Worm (Caenorhabditis elegans): Measurements from ENCODE around the gene trpp-12.

trpp-12 gene

DNA sequence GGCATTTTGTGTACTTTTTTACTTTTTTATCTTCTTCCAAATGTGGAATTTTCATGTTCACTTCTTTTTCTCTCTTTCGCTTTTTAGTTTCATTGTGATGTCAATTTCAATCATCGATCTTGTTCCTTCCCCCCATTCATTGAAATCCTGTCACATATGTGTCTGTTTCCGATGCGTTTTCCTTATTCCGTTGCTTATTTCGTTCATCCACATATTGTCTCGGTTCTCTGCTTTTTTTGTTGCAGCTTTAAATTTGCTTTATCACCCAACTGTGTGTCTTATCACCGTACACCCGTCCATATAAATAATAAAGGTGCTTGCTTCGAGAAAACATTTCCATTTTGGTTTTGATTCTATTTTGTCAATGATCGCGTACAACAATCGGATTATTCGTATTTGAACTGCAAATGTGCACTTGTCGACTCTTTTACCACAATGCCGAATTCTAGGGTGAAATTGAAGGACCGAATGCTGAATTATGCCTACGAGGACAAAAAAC is at the start of gene trpp-12, which contains the start of gene C43H6.12:
TSS of gene trpp-12 (plus strand) at position 449 of the 499 bp plus-strand sequence.
TSS of gene C43H6.12 (plus strand) at position 365 of the 499 bp plus-strand sequence.
- TF ChIP-seq med-1 (GFP tag; optimal IDR thresholded peaks at IDR 0.05; ENCODE audit: insufficient read depth) = no peak
- no peak for TF ChIP-seq tab-1 (GFP tag; IDR thresholded peaks at IDR 0.05)
- no peak for TF ChIP-seq cog-1 (tag; optimal IDR thresholded peaks at IDR 0.05)
- no peak for TF ChIP-seq ztf-23 (GFP tag; IDR thresholded peaks at IDR 0.05)
- no peak for TF ChIP-seq T22C8.4 (GFP tag; IDR thresholded peaks at IDR 0.05)
- no peak for TF ChIP-seq ztf-29 (GFP tag; IDR thresholded peaks at IDR 0.05)
- no peak for TF ChIP-seq ref-1 (GFP tag; conservative IDR thresholded peaks at IDR 0.05)
- TF ChIP-seq flt-1 (GFP tag; IDR thresholded peaks at IDR 0.05) = no peak

DNA sequence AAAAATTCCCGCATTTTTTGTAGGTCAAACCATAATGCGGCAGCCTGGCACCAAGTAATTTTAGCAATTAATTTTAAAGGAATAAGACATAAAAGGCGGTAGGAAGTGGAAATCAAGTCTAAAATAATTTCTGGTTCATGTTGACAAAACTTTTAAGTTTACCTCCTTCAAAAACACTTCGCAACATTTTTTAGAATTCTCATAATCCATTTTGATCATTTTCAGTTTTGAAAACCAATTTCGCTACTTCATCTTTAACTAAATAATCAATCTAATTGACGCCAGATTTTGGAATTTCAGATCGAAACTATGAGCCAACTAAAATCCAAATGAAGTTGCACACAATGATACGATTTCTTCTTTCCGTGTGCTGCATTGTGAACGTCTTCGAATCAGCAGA is 49.7 kb upstream of the trpp-12 start, which contains the start of gene lgc-40:
TSS of gene lgc-40 (plus strand) at position 301 of the 400 bp plus-strand sequence.
- TF ChIP-seq ztf-29 (GFP tag; IDR thresholded peaks at IDR 0.05) = no peak
- TF ChIP-seq cog-1 (tag; optimal IDR thresholded peaks at IDR 0.05) = no peak
- TF ChIP-seq ztf-23 (GFP tag; IDR thresholded peaks at IDR 0.05) = no peak
- TF ChIP-seq flt-1 (GFP tag; IDR thresholded peaks at IDR 0.05) = no peak
- TF ChIP-seq med-1 (GFP tag; optimal IDR thresholded peaks at IDR 0.05; ENCODE audit: insufficient read depth) = no peak
- no peak for TF ChIP-seq ref-1 (GFP tag; conservative IDR thresholded peaks at IDR 0.05)
- no peak for TF ChIP-seq tab-1 (GFP tag; IDR thresholded peaks at IDR 0.05)
- TF ChIP-seq T22C8.4 (GFP tag; IDR thresholded peaks at IDR 0.05) = no peak
- no peak for TF ChIP-seq klf-2 (GFP tag; conservative IDR thresholded peaks at IDR 0.05)

DNA sequence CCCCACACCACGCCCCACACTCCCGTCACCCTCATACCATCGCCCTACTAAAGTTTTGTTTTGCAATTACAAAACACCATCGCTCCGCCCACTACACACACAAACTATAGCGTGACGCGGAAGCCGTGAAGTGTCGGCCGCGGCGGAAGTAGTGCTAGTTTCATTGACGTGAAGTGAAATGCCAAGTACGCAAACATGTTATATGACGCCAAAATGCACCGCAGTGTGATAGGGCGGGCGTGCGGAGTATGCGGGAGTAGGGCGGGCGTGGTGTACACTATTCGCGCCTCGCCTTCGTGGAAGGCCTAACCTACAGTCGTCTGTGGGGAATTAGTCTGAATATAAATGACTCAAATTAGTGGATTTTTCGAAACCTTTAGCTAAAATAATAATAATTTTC is 46.6 kb upstream of the trpp-12 start:
- TF ChIP-seq flt-1 (GFP tag; IDR thresholded peaks at IDR 0.05) = 0 out of 2 replicates have a peak, but pooled peaks have one; percentile 15
- TF ChIP-seq ztf-29 (GFP tag; IDR thresholded peaks at IDR 0.05) = no peak

DNA sequence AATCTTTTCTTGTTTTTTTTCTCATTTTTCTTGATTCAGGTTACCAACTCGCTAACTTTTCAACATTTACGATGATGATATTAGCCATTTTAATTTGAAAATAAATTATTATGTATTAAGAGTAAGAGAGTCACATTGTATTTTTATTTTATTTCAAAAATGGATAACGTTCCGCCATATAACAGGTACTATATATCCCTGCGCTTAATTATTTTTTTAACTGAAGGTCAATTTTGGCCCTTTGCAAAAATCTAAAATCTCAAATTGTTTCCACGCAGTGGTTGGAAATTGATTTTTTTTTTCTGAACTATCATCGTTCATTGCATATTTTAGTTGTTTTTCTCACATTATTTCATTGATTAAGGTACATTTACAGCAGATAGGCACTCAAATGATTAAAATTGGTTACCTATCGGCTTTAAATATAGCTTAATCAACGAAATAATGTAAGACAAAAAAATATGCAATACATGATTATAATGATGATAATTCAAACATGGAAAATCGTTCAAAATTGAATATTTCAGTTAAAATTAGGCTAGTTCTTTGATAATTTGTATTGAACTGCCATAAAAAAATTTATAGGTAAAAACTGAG is 44.7 kb upstream of the trpp-12 start:
- no peak for TF ChIP-seq ref-1 (GFP tag; conservative IDR thresholded peaks at IDR 0.05)
- TF ChIP-seq med-1 (GFP tag; optimal IDR thresholded peaks at IDR 0.05; ENCODE audit: insufficient read depth) = no peak

DNA sequence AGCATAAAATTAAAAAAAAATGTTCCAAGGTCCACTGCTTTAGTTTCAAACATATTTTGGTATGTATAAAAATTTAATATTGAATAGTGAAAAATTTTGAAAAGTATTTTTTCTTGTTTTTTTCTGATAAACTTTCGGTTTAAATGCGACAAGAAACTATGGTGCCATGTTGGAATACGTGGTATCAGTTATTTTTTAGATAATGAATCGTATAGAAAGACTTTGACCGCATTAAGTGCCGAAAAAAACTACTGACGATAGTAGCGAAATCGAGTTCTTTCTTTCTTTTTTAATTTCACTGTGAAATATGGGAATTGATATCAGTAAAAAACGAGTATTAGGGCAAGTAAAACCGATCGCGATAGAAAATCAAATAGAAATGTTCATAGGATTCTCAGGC is 43.6 kb upstream of the trpp-12 start, which contains the start of gene T24D8.6:
TSS of gene T24D8.6 (minus strand) at position 101 of the 400 bp plus-strand sequence.
- TF ChIP-seq ref-1 (GFP tag; conservative IDR thresholded peaks at IDR 0.05) (no peak), flt-1 (GFP tag; IDR thresholded peaks at IDR 0.05) (no peak), tab-1 (GFP tag; IDR thresholded peaks at IDR 0.05) (no peak), cog-1 (tag; optimal IDR thresholded peaks at IDR 0.05) (no peak), ztf-23 (GFP tag; IDR thresholded peaks at IDR 0.05) (no peak), med-1 (GFP tag; optimal IDR thresholded peaks at IDR 0.05; ENCODE audit: insufficient read depth) (no peak), klf-2 (GFP tag; conservative IDR thresholded peaks at IDR 0.05) (no peak), T22C8.4 (GFP tag; IDR thresholded peaks at IDR 0.05) (no peak), ztf-29 (GFP tag; IDR thresholded peaks at IDR 0.05) (no peak)

DNA sequence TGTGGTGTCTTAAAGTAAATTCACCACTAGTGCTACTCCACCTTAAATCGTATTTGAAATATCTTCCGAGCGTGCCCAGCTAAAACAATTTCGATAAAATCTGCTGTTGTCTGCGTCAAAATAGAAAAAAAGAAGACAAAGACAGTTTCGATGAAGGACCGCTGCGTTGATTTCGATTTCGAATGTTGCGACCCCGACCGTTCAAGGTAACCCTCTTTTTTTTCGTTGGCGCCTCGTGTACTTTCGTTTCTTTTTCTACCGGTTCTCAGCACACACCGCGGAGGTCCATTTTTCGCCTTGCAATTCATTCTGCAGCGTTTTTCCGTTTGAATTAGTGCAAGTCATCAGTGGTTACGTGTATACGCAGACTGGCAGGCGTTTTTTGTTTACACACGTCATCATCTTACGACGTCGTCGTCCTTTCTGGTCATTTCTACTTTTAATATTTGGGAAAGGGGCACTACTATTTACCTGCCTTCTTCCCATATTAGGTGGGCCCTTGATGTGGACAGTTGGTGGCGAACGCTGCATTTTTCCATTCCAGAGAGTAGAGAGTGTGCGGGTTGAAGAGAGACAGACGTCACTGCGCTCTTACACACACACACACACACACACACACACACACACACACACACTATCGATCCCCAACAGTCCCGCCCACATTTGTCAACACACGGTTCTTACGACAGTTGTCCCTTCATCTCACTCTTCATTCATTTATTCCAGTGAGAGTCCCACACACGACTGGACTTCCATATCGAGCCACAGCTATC is 41.3 kb upstream of the trpp-12 start:
- TF ChIP-seq ref-1 (GFP tag; conservative IDR thresholded peaks at IDR 0.05) (no peak), med-1 (GFP tag; optimal IDR thresholded peaks at IDR 0.05; ENCODE audit: insufficient read depth) (no peak), T22C8.4 (GFP tag; IDR thresholded peaks at IDR 0.05) (peak; percentile 17; the same call in 1 of the 2 replicates), flt-1 (GFP tag; IDR thresholded peaks at IDR 0.05) (no peak), klf-2 (GFP tag; conservative IDR thresholded peaks at IDR 0.05) (no peak), tab-1 (GFP tag; IDR thresholded peaks at IDR 0.05) (no peak), ztf-29 (GFP tag; IDR thresholded peaks at IDR 0.05) (no peak), cog-1 (tag; optimal IDR thresholded peaks at IDR 0.05) (peak; percentile 8), ztf-23 (GFP tag; IDR thresholded peaks at IDR 0.05) (no peak)

DNA sequence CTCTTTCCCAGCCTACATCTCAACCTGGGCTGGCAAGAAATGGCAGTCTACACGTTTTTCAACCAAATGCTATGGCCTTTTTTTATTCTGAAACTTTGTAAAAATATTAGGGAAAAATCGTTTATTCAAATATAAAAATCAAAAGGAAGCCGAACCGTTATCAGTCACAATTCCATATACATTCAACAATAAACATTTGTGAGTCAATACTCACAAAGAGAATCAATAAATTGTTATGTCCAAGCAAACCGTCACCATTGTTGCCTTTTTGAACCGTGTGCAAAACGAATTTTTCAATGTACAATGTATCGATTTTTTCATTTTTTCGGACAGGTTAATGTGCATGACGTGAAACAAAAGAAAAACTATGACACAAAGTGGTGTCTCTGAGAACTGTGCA is 40.4 kb upstream of the trpp-12 start:
- TF ChIP-seq flt-1 (GFP tag; IDR thresholded peaks at IDR 0.05) (no peak), ztf-29 (GFP tag; IDR thresholded peaks at IDR 0.05) (no peak)

DNA sequence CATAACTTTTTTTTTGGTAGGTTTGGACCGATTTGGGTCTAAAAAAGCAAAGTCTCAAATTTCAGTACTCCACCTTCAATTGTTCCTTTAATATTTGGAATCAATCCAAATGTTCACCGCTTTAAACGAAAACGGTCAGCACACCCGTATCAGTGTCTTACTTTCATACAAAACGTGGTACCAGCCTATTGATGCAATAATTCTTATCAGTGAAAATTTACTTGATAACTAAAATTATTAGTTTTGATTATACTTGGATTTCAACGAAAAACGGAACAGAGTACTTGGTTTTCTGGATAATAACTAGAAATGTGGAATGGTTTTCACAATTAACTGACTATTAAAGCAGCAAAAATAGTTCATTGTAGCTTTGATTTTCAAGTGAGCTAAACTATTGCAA is 38.8 kb upstream of the trpp-12 start:
- TF ChIP-seq ztf-29 (GFP tag; IDR thresholded peaks at IDR 0.05) (no peak), flt-1 (GFP tag; IDR thresholded peaks at IDR 0.05) (no peak), med-1 (GFP tag; optimal IDR thresholded peaks at IDR 0.05; ENCODE audit: insufficient read depth) (no peak), klf-2 (GFP tag; conservative IDR thresholded peaks at IDR 0.05) (no peak), cog-1 (tag; optimal IDR thresholded peaks at IDR 0.05) (no peak), ztf-23 (GFP tag; IDR thresholded peaks at IDR 0.05) (no peak), ref-1 (GFP tag; conservative IDR thresholded peaks at IDR 0.05) (no peak), T22C8.4 (GFP tag; IDR thresholded peaks at IDR 0.05) (no peak), tab-1 (GFP tag; IDR thresholded peaks at IDR 0.05) (no peak)

DNA sequence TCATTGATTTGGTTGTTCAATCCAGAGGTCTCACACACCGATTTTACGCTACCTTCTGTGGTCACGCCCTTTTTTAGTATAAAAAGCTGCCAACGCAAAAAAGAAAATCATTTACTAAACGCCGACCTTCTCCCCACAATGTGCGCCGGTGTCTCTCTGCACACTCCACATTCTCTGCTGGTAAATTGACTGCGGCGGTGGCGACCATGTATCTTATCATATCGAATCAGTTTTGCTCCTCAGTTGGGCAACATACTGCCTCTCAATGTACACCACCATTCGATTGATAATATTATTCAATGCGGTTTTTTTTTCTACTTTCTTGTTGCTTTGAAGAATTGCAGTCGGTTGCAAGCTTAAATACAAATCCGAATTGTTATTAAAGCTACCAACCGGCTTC is 37.4 kb upstream of the trpp-12 start:
- no peak for TF ChIP-seq T22C8.4 (GFP tag; IDR thresholded peaks at IDR 0.05)
- TF ChIP-seq klf-2 (GFP tag; conservative IDR thresholded peaks at IDR 0.05) = no peak
- TF ChIP-seq tab-1 (GFP tag; IDR thresholded peaks at IDR 0.05) = no peak
- no peak for TF ChIP-seq flt-1 (GFP tag; IDR thresholded peaks at IDR 0.05)
- TF ChIP-seq cog-1 (tag; optimal IDR thresholded peaks at IDR 0.05) = no peak
- TF ChIP-seq ref-1 (GFP tag; conservative IDR thresholded peaks at IDR 0.05) = no peak
- no peak for TF ChIP-seq ztf-23 (GFP tag; IDR thresholded peaks at IDR 0.05)
- TF ChIP-seq ztf-29 (GFP tag; IDR thresholded peaks at IDR 0.05) = no peak
- TF ChIP-seq med-1 (GFP tag; optimal IDR thresholded peaks at IDR 0.05; ENCODE audit: insufficient read depth) = no peak

All from whole organism, midembryonic.